Worm (Caenorhabditis elegans) whole organism, L4 larva: Measurements from ENCODE around the gene msp-38.

Experiments
- F49E8.2 ChIP-seq: sonication (generic microtip); optimal IDR thresholded peaks from 2 replicates; lab custom pipeline; 2016; ENCODE audit warnings: missing compliant biosample characterization, mild to moderate bottlenecking, missing genetic modification characterization, borderline replicate concordance
- T26A8.4 ChIP-seq: fragments of 200-800 bp; sonication (Bioruptor generic); IDR thresholded peaks from 2 replicates; pipeline ENCODE4 v1.3.6; 2022; ENCODE audit warnings: missing genetic modification characterization, missing compliant biosample characterization
- aha-1 ChIP-seq: fragments of 150-350 bp; peaks from one replicate; lab custom pipeline; 2014; ENCODE audit warnings: missing biosample characterization, missing genetic modification characterization
- ama-1 ChIP-seq: fragments of 150-350 bp; optimal IDR thresholded peaks from 2 replicates; lab custom pipeline; 2014; ENCODE audit warnings: inconsistent platforms, mixed read lengths
- ces-1 ChIP-seq: fragments of 150-350 bp; sonication (generic microtip); optimal IDR thresholded peaks from 4 replicates; lab custom pipeline; 2014; ENCODE audit warnings: missing biosample characterization, missing genetic modification reagents, missing genetic modification characterization
- cey-2 ChIP-seq: sonication (generic microtip); optimal IDR thresholded peaks from 3 replicates; lab custom pipeline; 2017; ENCODE audit warnings: missing genetic modification characterization, mild to moderate bottlenecking, missing compliant biosample characterization, antibody characterized with exemption, borderline replicate concordance; ENCODE audit not compliant: insufficient read depth
- daf-16 ChIP-seq, 3 experiments: sonication (generic microtip); optimal IDR thresholded peaks; 2 replicates each; lab custom pipeline; 2016 to 2017; ENCODE audit warnings: missing genetic modification characterization in 3 of 3, missing genetic modification reagents in 3 of 3, mild to moderate bottlenecking in 2 of 3, missing compliant biosample characterization in 2 of 3, missing biosample characterization in 1 of 3, moderate library complexity in 1 of 3
- daf-19 ChIP-seq: fragments of 200-800 bp; sonication (Bioruptor generic); conservative IDR thresholded peaks from 2 replicates; pipeline ENCODE4 v1.3.6; 2022; ENCODE audit warnings: missing genetic modification characterization, missing compliant biosample characterization
- dmd-6 ChIP-seq: fragments of 200-800 bp; sonication (Bioruptor generic); IDR thresholded peaks from 2 replicates; pipeline ENCODE4 v1.3.6; 2022; ENCODE audit warnings: missing genetic modification reagents, missing genetic modification characterization, missing compliant biosample characterization
- dpl-1 ChIP-seq: fragments of 150-350 bp; optimal IDR thresholded peaks from 2 replicates; lab custom pipeline; 2014; ENCODE audit warnings: missing biosample characterization, missing genetic modification reagents, missing genetic modification characterization
- dve-1 ChIP-seq: sonication (generic microtip); optimal IDR thresholded peaks from 2 replicates; lab custom pipeline; 2017; ENCODE audit warnings: antibody characterized with exemption, mild to moderate bottlenecking, missing genetic modification characterization, missing compliant biosample characterization; ENCODE audit not compliant: insufficient read depth
- egl-27 ChIP-seq: sonication (generic microtip); optimal IDR thresholded peaks from 3 replicates; lab custom pipeline; 2017; ENCODE audit warnings: missing biosample characterization, missing genetic modification reagents, missing genetic modification characterization
- egl-43 ChIP-seq: fragments of 200-800 bp; sonication (Bioruptor generic); IDR thresholded peaks from 2 replicates; pipeline ENCODE4 v1.3.6; 2022; ENCODE audit warnings: missing genetic modification reagents, missing genetic modification characterization, missing compliant biosample characterization
- fkh-10 ChIP-seq: fragments of 150-350 bp; optimal IDR thresholded peaks from 2 replicates; lab custom pipeline; 2014; ENCODE audit warnings: missing biosample characterization, missing genetic modification reagents, missing genetic modification characterization
- hlh-11 ChIP-seq: fragments of 200-800 bp; sonication (Bioruptor generic); optimal IDR thresholded peaks from 2 replicates; lab custom pipeline; 2018; ENCODE audit warnings: mild to moderate bottlenecking, missing genetic modification characterization, missing compliant biosample characterization
- lim-7 ChIP-seq: fragments of 200-800 bp; sonication (Bioruptor generic); IDR thresholded peaks from 2 replicates; pipeline ENCODE4 v1.3.6; 2022; ENCODE audit warnings: missing genetic modification characterization, missing compliant biosample characterization
- lsy-2 ChIP-seq, 2 experiments: fragments of 150-350 bp in 1 of 2; sonication (generic microtip) in 1 of 2; optimal IDR thresholded peaks; 2 replicates each; lab custom pipeline; 2014 to 2017; ENCODE audit warnings: missing biosample characterization in 2 of 2, missing genetic modification characterization in 2 of 2
- madf-9 ChIP-seq: fragments of 200-800 bp; sonication (Bioruptor generic); conservative IDR thresholded peaks from 2 replicates; pipeline ENCODE4 v1.3.6; 2022; ENCODE audit warnings: missing genetic modification reagents, missing genetic modification characterization, missing compliant biosample characterization
- mdl-1 ChIP-seq, 2 experiments: fragments of 150-350 bp in 1 of 2; sonication (generic microtip) in 1 of 2; optimal IDR thresholded peaks; 2 replicates each; lab custom pipeline; 2014 to 2017; ENCODE audit warnings: missing biosample characterization in 2 of 2, missing genetic modification characterization in 2 of 2
- mes-2 ChIP-seq: sonication (generic microtip); optimal IDR thresholded peaks from 2 replicates; lab custom pipeline; 2016; ENCODE audit warnings: missing genotype, mild to moderate bottlenecking, missing genetic modification characterization, missing compliant biosample characterization; ENCODE audit not compliant: poor library complexity, severe bottlenecking
- mxl-2 ChIP-seq: fragments of 200-800 bp; sonication (Bioruptor generic); conservative IDR thresholded peaks from 2 replicates; pipeline ENCODE4 v1.3.6; 2022; ENCODE audit warnings: missing genetic modification reagents, missing genetic modification characterization, missing compliant biosample characterization
- mxl-3 ChIP-seq: fragments of 200-800 bp; sonication (Bioruptor generic); optimal IDR thresholded peaks from 2 replicates; lab custom pipeline; 2018; ENCODE audit warnings: mild to moderate bottlenecking, missing genetic modification characterization, missing compliant biosample characterization
- nhr-10 ChIP-seq: fragments of 150-350 bp; optimal IDR thresholded peaks from 2 replicates; lab custom pipeline; 2014; ENCODE audit warnings: missing biosample characterization, missing genetic modification characterization
- nhr-111 ChIP-seq: fragments of 200-800 bp; sonication (Bioruptor generic); optimal IDR thresholded peaks from 2 replicates; lab custom pipeline; 2018; ENCODE audit warnings: mild to moderate bottlenecking, missing genetic modification characterization, missing compliant biosample characterization
- nhr-25 ChIP-seq: sonication (generic microtip); optimal IDR thresholded peaks from 2 replicates; lab custom pipeline; 2017; ENCODE audit warnings: missing genetic modification characterization, mild to moderate bottlenecking, missing compliant biosample characterization, antibody characterized with exemption, moderate library complexity, borderline replicate concordance; ENCODE audit not compliant: insufficient read depth
- nhr-42 ChIP-seq: fragments of 200-800 bp; sonication (Bioruptor generic); IDR thresholded peaks from 2 replicates; pipeline ENCODE4 v1.3.6; 2022; ENCODE audit warnings: missing genetic modification characterization, missing compliant biosample characterization
- nhr-77 ChIP-seq: fragments of 150-350 bp; optimal IDR thresholded peaks from 2 replicates; lab custom pipeline; 2014; ENCODE audit warnings: missing biosample characterization, missing genetic modification characterization
- php-3 ChIP-seq: fragments of 200-800 bp; sonication (Bioruptor generic); IDR thresholded peaks from 2 replicates; pipeline ENCODE4 v1.3.6; 2022; ENCODE audit warnings: missing genetic modification reagents, missing genetic modification characterization, missing compliant biosample characterization
- pqm-1 ChIP-seq: sonication (generic microtip); optimal IDR thresholded peaks from 2 replicates; lab custom pipeline; 2017; ENCODE audit warnings: missing biosample characterization, missing genetic modification characterization
- rbr-2 ChIP-seq: sonication (generic microtip); optimal IDR thresholded peaks from 2 replicates; lab custom pipeline; 2016; ENCODE audit warnings: missing genotype, missing genetic modification characterization, missing compliant biosample characterization
- set-16 ChIP-seq: fragments of 200-800 bp; sonication (Bioruptor generic); IDR thresholded peaks from 2 replicates; pipeline ENCODE4 v1.3.6; 2022; ENCODE audit warnings: missing genetic modification reagents, missing genetic modification characterization, missing compliant biosample characterization
- skn-1 ChIP-seq: fragments of 150-350 bp; optimal IDR thresholded peaks from 2 replicates; lab custom pipeline; 2014; ENCODE audit warnings: missing biosample characterization, missing genetic modification characterization
- spr-1 ChIP-seq: sonication (generic microtip); optimal IDR thresholded peaks from 2 replicates; lab custom pipeline; 2016; ENCODE audit warnings: mild to moderate bottlenecking, missing genetic modification characterization, missing compliant biosample characterization
- unc-62 ChIP-seq, 3 experiments: fragments of 150-350 bp in 1 of 3; sonication (generic microtip); optimal IDR thresholded peaks in 2 of 3; peaks in 1 of 3; 1 replicate in 1 of 3; 2 replicates in 2 of 3; lab custom pipeline; 2014 to 2017; ENCODE audit warnings: missing biosample characterization in 3 of 3, missing genetic modification characterization in 3 of 3, missing genetic modification reagents in 3 of 3, missing genotype in 1 of 3

Gene msp-38

DNA sequence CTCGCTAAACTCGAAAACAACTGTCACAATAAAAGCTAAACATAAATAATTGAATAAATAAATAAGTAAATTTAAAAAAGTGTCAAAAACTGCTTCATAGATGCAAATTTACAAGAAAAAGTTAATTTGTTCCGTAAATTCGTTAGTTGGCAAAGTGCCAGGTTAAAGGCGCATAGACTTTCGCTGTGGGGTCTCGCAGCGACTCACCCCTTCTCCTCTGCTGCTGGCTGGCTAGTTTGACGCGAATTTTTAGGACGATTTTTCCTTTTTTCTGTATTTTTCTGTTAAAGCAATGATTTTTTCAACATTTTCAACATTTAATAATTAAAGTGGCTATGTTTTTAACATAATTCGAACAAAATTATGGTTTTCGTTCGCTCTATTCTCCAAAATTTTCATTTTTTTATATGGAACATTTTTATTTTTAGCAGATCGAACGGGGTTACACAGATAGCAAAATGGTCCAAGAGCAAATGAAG, 32.8 kb upstream of the msp-38 start, which contains the start of gene rack-1 (continued):
- peak; percentile 38 for TF ChIP-seq dpl-1 (GFP tag; lab: Kevin White, UChicago)
- TF ChIP-seq mdl-1 (tag; optimal IDR thresholded peaks at IDR 0.05; lab: Kevin White, UChicago), result peak in 1 of 2 experiments; percentile 7
- no peak for TF ChIP-seq F49E8.2 (tag; lab: Kevin White, UChicago)
- TF ChIP-seq mes-2 (tag; lab: Kevin White, UChicago), result peak; percentile 78
- TF ChIP-seq php-3 (GFP tag; lab: Robert Waterston, UW), result no peak
- no peak for TF ChIP-seq daf-16 (GFP tag; optimal IDR thresholded peaks at IDR 0.05; lab: Kevin White, UChicago)
- peak; percentile 38 for TF ChIP-seq daf-16 (tag; optimal IDR thresholded peaks at IDR 0.05; lab: Kevin White, UChicago)

DNA sequence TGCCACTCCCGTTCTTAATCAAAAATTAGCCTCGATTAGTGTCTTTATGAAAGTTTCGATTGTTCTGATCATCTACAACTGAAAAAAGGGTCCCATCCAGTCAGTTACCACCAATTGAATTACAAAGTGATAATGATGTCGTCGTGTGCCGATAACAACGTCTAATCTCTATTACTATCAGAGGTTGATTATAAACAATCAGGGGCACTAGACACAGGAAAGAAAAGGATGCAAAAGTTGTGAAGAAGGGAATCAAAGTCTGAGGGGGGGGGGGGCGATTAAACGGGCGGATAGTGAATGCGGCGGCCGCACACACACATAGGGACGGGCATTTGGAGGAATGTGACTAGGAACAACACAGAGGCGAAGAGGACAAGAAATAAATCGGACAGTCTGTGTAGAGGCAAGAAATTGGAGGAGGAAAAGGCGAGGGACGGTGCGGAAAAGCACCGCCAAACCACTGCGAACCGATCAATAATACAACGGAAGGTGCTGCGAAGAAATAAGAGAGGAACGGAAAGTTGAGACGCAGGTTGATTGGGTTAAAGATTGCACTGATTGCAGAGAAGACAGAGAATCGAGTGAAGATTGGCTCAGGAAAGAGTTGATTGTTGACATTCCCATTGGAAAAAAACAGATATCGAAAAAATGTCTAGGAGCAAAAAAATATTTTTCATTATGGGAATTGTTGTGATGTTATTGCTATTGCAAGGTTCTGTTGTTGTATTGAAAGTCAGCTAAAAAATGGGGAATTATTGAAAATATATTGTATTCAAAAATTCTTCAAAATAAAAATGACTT, 31.6 kb upstream of the msp-38 start:
- TF ChIP-seq egl-43 (GFP tag; lab: Robert Waterston, UW) (peak; percentile 16; the same call in 1 of the 2 replicates), mxl-2 (0 out of 2 replicates have a peak, but pooled peaks have one; percentile 31), lim-7 (no peak), madf-9 (GFP tag; lab: Robert Waterston, UW) (no peak), nhr-25 (tag; lab: Kevin White, UChicago) (no peak), set-16 (GFP tag; lab: Robert Waterston, UW) (peak; percentile 24; the same call in 1 of the 2 replicates), skn-1 (tag; lab: Kevin White, UChicago) (no peak), mxl-3 (GFP tag; lab: Kevin White, UChicago) (peak; percentile 78), php-3 (GFP tag; lab: Robert Waterston, UW) (no peak), pqm-1 (tag; lab: Kevin White, UChicago) (no peak), nhr-10 (tag; lab: Kevin White, UChicago) (no peak), hlh-11 (tag; lab: Kevin White, UChicago) (peak; percentile 65), aha-1 (tag; lab: Kevin White, UChicago) (peak; percentile 89), unc-62 (GFP tag; optimal IDR thresholded peaks at IDR 0.05 in 1 of 2; lab: Kevin White, UChicago) (peak in 1 of 2 experiments; percentile 93), unc-62 (tag; optimal IDR thresholded peaks at IDR 0.05; lab: Kevin White, UChicago) (no peak), T26A8.4 (GFP tag; lab: Robert Waterston, UW) (no peak), daf-16 (GFP tag; optimal IDR thresholded peaks at IDR 0.05; lab: Kevin White, UChicago) (peak in 1 of 2 experiments; percentile 92), daf-16 (tag; optimal IDR thresholded peaks at IDR 0.05; lab: Kevin White, UChicago) (peak; percentile 40), dve-1 (tag; lab: Kevin White, UChicago) (peak; percentile 36)

DNA sequence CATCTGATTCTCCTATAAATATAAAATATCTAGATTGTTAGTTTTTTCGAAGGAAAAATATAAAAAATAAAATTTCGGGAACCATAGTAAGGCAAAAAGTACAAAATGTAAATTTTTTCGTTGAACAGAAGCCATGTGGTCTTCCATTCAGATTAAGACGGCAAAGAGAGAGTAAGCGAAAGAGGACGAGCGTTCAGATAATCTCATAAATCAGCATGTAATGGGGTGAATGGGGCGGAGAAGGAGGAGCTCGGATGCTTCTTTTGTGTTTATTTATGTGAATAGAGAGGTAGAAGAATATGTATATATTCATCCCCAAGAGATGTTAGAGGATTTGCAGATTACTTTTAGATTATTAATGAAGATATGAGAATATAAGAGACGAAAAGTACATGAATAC, 30.8 kb upstream of the msp-38 start, which contains the start of gene pxf-1:
pxf-1 (minus strand) TSS at position 14 of the 400 bp plus-strand sequence.
- no peak for TF ChIP-seq daf-19 (GFP tag; lab: Robert Waterston, UW)
- TF ChIP-seq nhr-10 (tag; lab: Kevin White, UChicago), result no peak
- TF ChIP-seq nhr-42 (GFP tag; lab: Robert Waterston, UW), result no peak

DNA sequence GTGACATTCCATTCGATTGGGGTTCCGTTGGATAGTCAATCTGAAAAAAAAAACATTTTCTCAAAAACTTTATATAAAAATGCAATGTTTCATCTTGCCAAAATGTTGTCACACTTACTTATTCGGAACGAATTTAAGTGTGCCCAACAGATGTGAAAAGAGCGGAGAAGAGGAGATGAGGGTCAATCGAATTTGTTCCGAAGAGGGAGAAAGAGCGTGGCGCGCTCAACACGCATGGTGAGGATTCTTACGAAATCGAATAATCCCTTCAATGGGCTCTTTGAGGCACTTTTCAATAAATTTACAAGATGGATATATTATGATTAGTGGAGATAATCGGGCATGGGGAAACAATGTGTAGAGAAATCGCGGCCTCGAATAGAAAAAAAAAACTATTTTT, 27.3 kb upstream of the msp-38 start:
- TF ChIP-seq nhr-111 (GFP tag; lab: Kevin White, UChicago) (no peak), egl-27 (tag; lab: Kevin White, UChicago) (no peak), egl-43 (GFP tag; lab: Robert Waterston, UW) (no peak), aha-1 (tag; lab: Kevin White, UChicago) (peak; percentile 20), hlh-11 (tag; lab: Kevin White, UChicago) (no peak), nhr-10 (tag; lab: Kevin White, UChicago) (no peak), nhr-77 (tag; lab: Kevin White, UChicago) (no peak), lsy-2 (tag; optimal IDR thresholded peaks at IDR 0.05; lab: Kevin White, UChicago) (no peak), spr-1 (tag; lab: Kevin White, UChicago) (no peak), rbr-2 (no peak), cey-2 (tag; lab: Kevin White, UChicago) (no peak), dmd-6 (no peak), F49E8.2 (tag; lab: Kevin White, UChicago) (no peak), fkh-10 (GFP tag; lab: Kevin White, UChicago) (peak; percentile 79), ces-1 (GFP tag; lab: Kevin White, UChicago) (peak; percentile 92), ama-1 (no peak)
